Fruit fly (Drosophila melanogaster) whole organism, prepupa: ENCODE results near the gene Npc2d.

Experiments
- CG16779 ChIP-seq: fragments of 200-800 bp; sonication (Bioruptor generic); optimal IDR thresholded peaks from 3 replicates; lab custom pipeline; 2017; ENCODE audit warnings: missing biosample characterization, mild to moderate bottlenecking, missing genetic modification characterization
- Hr39 ChIP-seq: fragments of 200-800 bp; sonication (Bioruptor generic); optimal IDR thresholded peaks from 2 replicates; lab custom pipeline; 2016; ENCODE audit warnings: missing biosample characterization, missing genetic modification characterization

dm6 chr3R:10066470-10066869 lies 10.6 kb upstream of the Npc2d start, which contains the start of gene CG33783:
- TF ChIP-seq CG16779 (tag; lab: Kevin White, UChicago) = no peak
- TF ChIP-seq Hr39 (GFP tag; lab: Kevin White, UChicago) = no peak
